Worm (Caenorhabditis elegans): ENCODE results near the gene agt-1.

Gene agt-1

ce11 chrIV:13353143-13353773, 16.0 kb downstream of the agt-1 start, which contains the start of the genes rec-8 and mex-5 (continued):
- TF ChIP-seq B0035.1 (tag; optimal IDR thresholded peaks at IDR 0.05): no peak
- no peak for TF ChIP-seq Y67H2A.10 (GFP tag; conservative IDR thresholded peaks at IDR 0.05)
- TF ChIP-seq nhr-27 (tag; optimal IDR thresholded peaks at IDR 0.05): no peak
- TF ChIP-seq madf-8 (GFP tag; conservative IDR thresholded peaks at IDR 0.05): peak; percentile 94
- peak; percentile 92 for TF ChIP-seq dpl-1 (GFP tag; optimal IDR thresholded peaks at IDR 0.05)
- TF ChIP-seq ama-1 (optimal IDR thresholded peaks at IDR 0.05): no peak
- no peak for TF ChIP-seq ama-1 (GFP tag; optimal IDR thresholded peaks at IDR 0.05)
- TF ChIP-seq Y53F4B.3 (GFP tag; IDR thresholded peaks at IDR 0.05): no peak
- no peak for TF ChIP-seq K12H6.12 (tag; optimal IDR thresholded peaks at IDR 0.05)
- TF ChIP-seq snpc-3.4 (tag; optimal IDR thresholded peaks at IDR 0.05): peak; percentile 97
- TF ChIP-seq snpc-1.1 (tag; optimal IDR thresholded peaks at IDR 0.05; ENCODE audit: insufficient read depth): peak; percentile 82
- TF ChIP-seq F49E8.2 (tag; optimal IDR thresholded peaks at IDR 0.05; ENCODE audit: insufficient read depth): peak; percentile 95
- no peak for TF ChIP-seq ztf-26 (tag; optimal IDR thresholded peaks at IDR 0.05)
- TF ChIP-seq attf-5 (GFP tag; optimal IDR thresholded peaks at IDR 0.05): no peak
- TF ChIP-seq ceh-58 (GFP tag; IDR thresholded peaks at IDR 0.05): no peak
- no peak for TF ChIP-seq hlh-26 (GFP tag; conservative IDR thresholded peaks at IDR 0.05)
- no peak for TF ChIP-seq F22D6.2 (tag; optimal IDR thresholded peaks at IDR 0.05)
- no peak for TF ChIP-seq ceh-27 (GFP tag; optimal IDR thresholded peaks at IDR 0.05)
- peak; percentile 85 for TF ChIP-seq tlf-1 (GFP tag; optimal IDR thresholded peaks at IDR 0.05)
- peak; percentile 94 for TF ChIP-seq ceh-91 (GFP tag; IDR thresholded peaks at IDR 0.05)
- TF ChIP-seq egl-18 (GFP tag; IDR thresholded peaks at IDR 0.05): no peak
- TF ChIP-seq nfya-2 (GFP tag; IDR thresholded peaks at IDR 0.05): no peak
- TF ChIP-seq B0019.2 (GFP tag; conservative IDR thresholded peaks at IDR 0.05): peak; percentile 84
- no peak for TF ChIP-seq F52B5.7 (tag; optimal IDR thresholded peaks at IDR 0.05)
- no peak for TF ChIP-seq F57A8.1 (GFP tag; optimal IDR thresholded peaks at IDR 0.05)
- TF ChIP-seq madf-3 (GFP tag; IDR thresholded peaks at IDR 0.05): 0 out of 2 replicates have a peak, but pooled peaks have one; percentile 29
- no peak for TF ChIP-seq atf-7 (tag; optimal IDR thresholded peaks at IDR 0.05)
- no peak for TF ChIP-seq F39B2.1 (GFP tag; IDR thresholded peaks at IDR 0.05)
- no peak for TF ChIP-seq K11D2.4 (GFP tag; IDR thresholded peaks at IDR 0.05)
- TF ChIP-seq egrh-3 (GFP tag; IDR thresholded peaks at IDR 0.05): no peak
- TF ChIP-seq athp-1 (tag; optimal IDR thresholded peaks at IDR 0.05): peak; percentile 31
- no peak for TF ChIP-seq ceh-79 (tag; optimal IDR thresholded peaks at IDR 0.05)

ce11 chrIV:13348592-13348991, 20.6 kb downstream of the agt-1 start, which contains the start of gene W02A2.12:
Gene W02A2.12 (minus strand): TSS chrIV:13348831.
- TF ChIP-seq tbx-9 (tag; optimal IDR thresholded peaks at IDR 0.05; ENCODE audit: borderline replicate concordance) (no peak), unc-130 (GFP tag; optimal IDR thresholded peaks at IDR 0.05) (no peak), pha-4 (tag; optimal IDR thresholded peaks at IDR 0.05) (no peak), attf-3 (GFP tag; conservative IDR thresholded peaks at IDR 0.05) (no peak), nhr-179 (tag; optimal IDR thresholded peaks at IDR 0.05) (no peak), lag-1 (GFP tag; IDR thresholded peaks at IDR 0.05) (no peak), Y56A3A.18 (GFP tag; IDR thresholded peaks at IDR 0.05) (no peak), atf-7 (tag; optimal IDR thresholded peaks at IDR 0.05) (no peak), snpc-3.4 (tag; optimal IDR thresholded peaks at IDR 0.05) (no peak), ekl-4 (GFP tag; IDR thresholded peaks at IDR 0.05) (peak; percentile 47; the same call in 1 of the 2 replicates), tlf-1 (GFP tag; optimal IDR thresholded peaks at IDR 0.05) (no peak), C06A6.2 (GFP tag; conservative IDR thresholded peaks at IDR 0.05) (no peak), B0261.1 (tag; optimal IDR thresholded peaks at IDR 0.05) (no peak), lin-54 (GFP tag; optimal IDR thresholded peaks at IDR 0.05) (no peak), attf-6 (GFP tag; IDR thresholded peaks at IDR 0.05) (peak; percentile 72), egrh-3 (GFP tag; IDR thresholded peaks at IDR 0.05) (peak; percentile 77; the same call in 1 of the 2 replicates), athp-1 (tag; optimal IDR thresholded peaks at IDR 0.05) (peak; percentile 72), him-1 (tag; optimal IDR thresholded peaks at IDR 0.05) (no peak), mxl-1 (tag; optimal IDR thresholded peaks at IDR 0.05) (no peak), Y53F4B.3 (GFP tag; IDR thresholded peaks at IDR 0.05) (no peak), mcd-1 (GFP tag; IDR thresholded peaks at IDR 0.05) (no peak; the same call in 1 of the 2 replicates), mes-4 (tag; optimal IDR thresholded peaks at IDR 0.05) (no peak), sea-2 (GFP tag; IDR thresholded peaks at IDR 0.05) (no peak), ceh-79 (tag; optimal IDR thresholded peaks at IDR 0.05) (no peak)
